Fruit fly (Drosophila melanogaster): ENCODE data around the gene CG13117.

DNA sequence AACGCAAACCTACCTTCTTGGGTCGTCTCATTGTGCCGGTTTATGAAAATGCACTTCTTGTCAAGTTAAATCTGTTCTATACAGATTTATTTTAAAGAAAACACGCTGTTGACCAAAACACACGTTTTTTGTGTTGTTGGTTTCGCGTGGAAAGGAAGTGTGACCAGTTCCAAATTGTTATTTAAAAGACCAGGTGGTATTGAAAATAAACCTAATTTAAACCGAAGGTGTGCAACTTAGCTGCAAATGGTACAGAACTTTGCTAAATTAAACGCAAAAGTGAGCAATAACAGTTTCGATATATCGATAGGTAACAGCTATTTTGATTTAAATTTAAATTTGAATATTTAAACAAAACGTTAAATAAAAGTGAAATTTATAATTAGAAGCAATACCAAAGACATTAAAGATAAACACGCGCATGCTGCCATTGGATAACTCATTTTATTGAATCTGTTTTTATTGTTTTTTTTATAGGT, 25.3 kb upstream of the CG13117 start, which contains the start of gene CG4364:
- TF ChIP-seq CG12768 (GFP tag; optimal IDR thresholded peaks at IDR 0.05), result no peak
- no peak for TF ChIP-seq Crg-1 (GFP tag; optimal IDR thresholded peaks at IDR 0.05)
- no peak for TF ChIP-seq Hr96 (GFP tag; optimal IDR thresholded peaks at IDR 0.05)
- TF ChIP-seq Clk (GFP tag; optimal IDR thresholded peaks at IDR 0.05), result no peak
- TF ChIP-seq CG14711 (tag; optimal IDR thresholded peaks at IDR 0.05), result no peak
- no peak for TF ChIP-seq cic (GFP tag; optimal IDR thresholded peaks at IDR 0.05)
- no peak for TF ChIP-seq kay (GFP tag; ENCODE audit: borderline replicate concordance)
- TF ChIP-seq CG7101 (tag; optimal IDR thresholded peaks at IDR 0.05), result no peak
- TF ChIP-seq toe (GFP tag; optimal IDR thresholded peaks at IDR 0.05), result no peak
- TF ChIP-seq Mnt (GFP tag; optimal IDR thresholded peaks at IDR 0.05), result peak; percentile 81
- no peak for TF ChIP-seq CG11617 (GFP tag; optimal IDR thresholded peaks at IDR 0.05)
- no peak for TF ChIP-seq CG7045 (GFP tag; optimal IDR thresholded peaks at IDR 0.05)

Measured in whole organism, adult.